Worm (Caenorhabditis elegans) whole organism, early embryonic: ENCODE measurements around the gene srh-36.

ENCODE experiments used
- B0310.2 ChIP-seq: sonication (generic microtip); optimal IDR thresholded peaks from 2 replicates; lab custom pipeline; 2016; ENCODE audit warnings: mild to moderate bottlenecking, missing genetic modification characterization, missing compliant biosample characterization
- F13C5.2 ChIP-seq: sonication (generic microtip); optimal IDR thresholded peaks from 2 replicates; lab custom pipeline; 2017; ENCODE audit warnings: mild to moderate bottlenecking, missing genetic modification characterization, inconsistent platforms, missing compliant biosample characterization
- aly-1 ChIP-seq: sonication (generic microtip); optimal IDR thresholded peaks from 2 replicates; lab custom pipeline; 2016; ENCODE audit warnings: missing genetic modification characterization, missing compliant biosample characterization
- ama-1 ChIP-seq: fragments of 150-350 bp; optimal IDR thresholded peaks from 2 replicates; lab custom pipeline; 2014
- ceh-13 ChIP-seq: fragments of 200-800 bp; sonication (Bioruptor generic); optimal IDR thresholded peaks from 2 replicates; lab custom pipeline; 2018; ENCODE audit warnings: mild to moderate bottlenecking, missing genetic modification characterization, missing compliant biosample characterization
- ceh-36 ChIP-seq: sonication (generic microtip); optimal IDR thresholded peaks from 2 replicates; lab custom pipeline; 2016; ENCODE audit warnings: missing genetic modification characterization, inconsistent platforms, missing compliant biosample characterization
- ets-7 ChIP-seq: sonication (generic microtip); optimal IDR thresholded peaks from 2 replicates; lab custom pipeline; 2016; ENCODE audit warnings: missing genotype, missing genetic modification characterization, missing compliant biosample characterization
- flt-1 ChIP-seq: fragments of 200-800 bp; sonication (Bioruptor generic); IDR thresholded peaks from 2 replicates; pipeline ENCODE4 v1.3.6; 2022; ENCODE audit warnings: missing genetic modification characterization, missing compliant biosample characterization
- hmbx-1 ChIP-seq: sonication (generic microtip); optimal IDR thresholded peaks from 2 replicates; lab custom pipeline; 2016; ENCODE audit warnings: mild to moderate bottlenecking, missing genetic modification characterization, missing compliant biosample characterization
- hmg-4 ChIP-seq: fragments of 200-800 bp; sonication (Bioruptor generic); optimal IDR thresholded peaks from 2 replicates; lab custom pipeline; 2018; ENCODE audit warnings: mild to moderate bottlenecking, missing genetic modification characterization, missing compliant biosample characterization
- hnd-1 ChIP-seq: sonication (generic microtip); optimal IDR thresholded peaks from 2 replicates; lab custom pipeline; 2016; ENCODE audit warnings: missing genetic modification characterization, missing compliant biosample characterization
- pes-1 ChIP-seq: fragments of 200-800 bp; sonication (Bioruptor generic); IDR thresholded peaks from 2 replicates; pipeline ENCODE4 v1.3.6; 2022; ENCODE audit warnings: missing genetic modification reagents, missing genetic modification characterization, missing compliant biosample characterization
- scrt-1 ChIP-seq: fragments of 200-800 bp; sonication (Bioruptor generic); IDR thresholded peaks from 2 replicates; pipeline ENCODE4 v1.3.6; 2022; ENCODE audit warnings: missing genetic modification characterization, missing compliant biosample characterization
- sea-1 ChIP-seq: fragments of 200-800 bp; sonication (Bioruptor generic); conservative IDR thresholded peaks from 2 replicates; pipeline ENCODE4 v1.3.6; 2022; ENCODE audit warnings: missing genetic modification characterization, missing compliant biosample characterization
- tbx-11 ChIP-seq: fragments of 200-800 bp; sonication (Bioruptor generic); IDR thresholded peaks from 2 replicates; pipeline ENCODE4 v1.3.6; 2022; ENCODE audit warnings: missing genetic modification characterization, missing compliant biosample characterization
- tbx-37 ChIP-seq: fragments of 200-800 bp; sonication (Bioruptor generic); conservative IDR thresholded peaks from 2 replicates; pipeline ENCODE4 v1.3.6; 2022; ENCODE audit warnings: missing genetic modification reagents, missing genetic modification characterization, missing compliant biosample characterization
- tra-4 ChIP-seq: sonication (generic microtip); optimal IDR thresholded peaks from 2 replicates; lab custom pipeline; 2017; ENCODE audit warnings: missing genetic modification characterization, missing compliant biosample characterization

Gene srh-36

ce11 chrV:2855473-2855872 is 34.0 kb upstream of the srh-36 start, which contains the start of gene srj-57:
Gene srj-57 (minus strand): TSS chrV:2855573.
- TF ChIP-seq ceh-36 (tag; lab: Kevin White, UChicago) (no peak), tbx-37 (GFP tag; lab: Robert Waterston, UW) (no peak), F13C5.2 (tag; lab: Kevin White, UChicago) (no peak), ets-7 (tag; lab: Kevin White, UChicago) (no peak), tra-4 (tag; lab: Kevin White, UChicago) (no peak), ama-1 (lab: Kevin White, UChicago) (no peak), flt-1 (no peak), scrt-1 (no peak), ceh-13 (GFP tag; lab: Kevin White, UChicago) (no peak), hnd-1 (tag; lab: Kevin White, UChicago) (no peak), pes-1 (GFP tag; lab: Robert Waterston, UW) (no peak), B0310.2 (no peak), hmbx-1 (tag; lab: Kevin White, UChicago) (no peak), aly-1 (no peak), tbx-11 (no peak), sea-1 (no peak)

- TF ChIP-seq ama-1 (lab: Kevin White, UChicago) (no peak), hmbx-1 (tag; lab: Kevin White, UChicago) (no peak), hmg-4 (GFP tag; lab: Kevin White, UChicago) (no peak), scrt-1 (no peak), tbx-11 (no peak)
These were observed 27.6 kb upstream of the srh-36 start, which contains the start of gene ugt-53 for ce11 chrV:2849071-2849470. Gene ugt-53 (plus strand): TSS chrV:2849343.

ce11 chrV:2848290-2848937 is 26.9 kb upstream of the srh-36 start, which contains the start of gene srj-49:
Gene srj-49 (minus strand): TSS chrV:2848340.
- TF ChIP-seq ets-7 (tag; lab: Kevin White, UChicago) (no peak), F13C5.2 (tag; lab: Kevin White, UChicago) (no peak), tra-4 (tag; lab: Kevin White, UChicago) (no peak), aly-1 (no peak), hmbx-1 (tag; lab: Kevin White, UChicago) (no peak), scrt-1 (no peak), ama-1 (lab: Kevin White, UChicago) (no peak), pes-1 (GFP tag; lab: Robert Waterston, UW) (no peak), tbx-11 (no peak), sea-1 (no peak), flt-1 (no peak), ceh-36 (tag; lab: Kevin White, UChicago) (no peak), ceh-13 (GFP tag; lab: Kevin White, UChicago) (no peak), tbx-37 (GFP tag; lab: Robert Waterston, UW) (no peak), B0310.2 (no peak), hnd-1 (tag; lab: Kevin White, UChicago) (no peak)

ce11 chrV:2845771-2846170 is 24.3 kb upstream of the srh-36 start, which contains the start of gene srj-44:
Gene srj-44 (minus strand): TSS chrV:2845871.
- TF ChIP-seq flt-1 (no peak), hnd-1 (tag; lab: Kevin White, UChicago) (no peak), tra-4 (tag; lab: Kevin White, UChicago) (no peak), pes-1 (GFP tag; lab: Robert Waterston, UW) (no peak), tbx-37 (GFP tag; lab: Robert Waterston, UW) (no peak), sea-1 (no peak), F13C5.2 (tag; lab: Kevin White, UChicago) (no peak), scrt-1 (no peak), ama-1 (lab: Kevin White, UChicago) (no peak), ceh-36 (tag; lab: Kevin White, UChicago) (no peak)

ce11 chrV:2836501-2836900 is 15.0 kb upstream of the srh-36 start, which contains the start of gene srj-45:
Gene srj-45 (minus strand): TSS chrV:2836601.
- TF ChIP-seq ama-1 (lab: Kevin White, UChicago) (no peak), ceh-13 (GFP tag; lab: Kevin White, UChicago) (no peak), F13C5.2 (tag; lab: Kevin White, UChicago) (no peak), tbx-37 (GFP tag; lab: Robert Waterston, UW) (no peak), hmg-4 (GFP tag; lab: Kevin White, UChicago) (no peak), flt-1 (no peak), B0310.2 (no peak), tra-4 (tag; lab: Kevin White, UChicago) (no peak), aly-1 (no peak), hmbx-1 (tag; lab: Kevin White, UChicago) (no peak), hnd-1 (tag; lab: Kevin White, UChicago) (no peak), ceh-36 (tag; lab: Kevin White, UChicago) (no peak), sea-1 (no peak), scrt-1 (no peak), tbx-11 (no peak)

ce11 chrV:2832666-2833065 is 11.2 kb upstream of the srh-36 start, which contains the start of gene srj-50:
Gene srj-50 (plus strand): TSS chrV:2832966.
- no peak for TF ChIP-seq pes-1 (GFP tag; lab: Robert Waterston, UW)
- TF ChIP-seq hnd-1 (tag; lab: Kevin White, UChicago) = no peak
- no peak for TF ChIP-seq ceh-36 (tag; lab: Kevin White, UChicago)
- no peak for TF ChIP-seq flt-1
- TF ChIP-seq scrt-1 = no peak
- no peak for TF ChIP-seq B0310.2
- TF ChIP-seq tra-4 (tag; lab: Kevin White, UChicago) = no peak
- no peak for TF ChIP-seq ets-7 (tag; lab: Kevin White, UChicago)
- no peak for TF ChIP-seq tbx-37 (GFP tag; lab: Robert Waterston, UW)
- no peak for TF ChIP-seq hmbx-1 (tag; lab: Kevin White, UChicago)
- TF ChIP-seq F13C5.2 (tag; lab: Kevin White, UChicago) = no peak
- no peak for TF ChIP-seq ama-1 (lab: Kevin White, UChicago)
- no peak for TF ChIP-seq ceh-13 (GFP tag; lab: Kevin White, UChicago)
- TF ChIP-seq sea-1 = no peak
- no peak for TF ChIP-seq hmg-4 (GFP tag; lab: Kevin White, UChicago)

- no peak for TF ChIP-seq tbx-37 (GFP tag; lab: Robert Waterston, UW)
- no peak for TF ChIP-seq flt-1
- no peak for TF ChIP-seq scrt-1
- no peak for TF ChIP-seq F13C5.2 (tag; lab: Kevin White, UChicago)
- no peak for TF ChIP-seq tra-4 (tag; lab: Kevin White, UChicago)
- no peak for TF ChIP-seq aly-1
- TF ChIP-seq ceh-13 (GFP tag; lab: Kevin White, UChicago) = no peak
- TF ChIP-seq B0310.2 = no peak
- TF ChIP-seq hnd-1 (tag; lab: Kevin White, UChicago) = no peak
- TF ChIP-seq ets-7 (tag; lab: Kevin White, UChicago) = no peak
These were observed 9.3 kb upstream of the srh-36 start, which contains the start of gene srw-2 for ce11 chrV:2830817-2831216. Gene srw-2 (plus strand): TSS chrV:2830878.
